Fruit fly (Drosophila melanogaster): ENCODE results near the gene CG34291.

Gene CG34291

dm6 chr3R:26450371-26450770, 24.8 kb upstream of the CG34291 start, which contains the start of gene Hex-t2:
Gene Hex-t2, plus strand, starts transcription at chr3R:26450671.
- TF ChIP-seq Sin3A (optimal IDR thresholded peaks at IDR 0.05), result no peak
- no peak for TF ChIP-seq Myc (optimal IDR thresholded peaks at IDR 0.05)
- no peak for TF ChIP-seq h (optimal IDR thresholded peaks at IDR 0.05)
- no peak for TF ChIP-seq insv (optimal IDR thresholded peaks at IDR 0.05)
- no peak for TF ChIP-seq ttk (optimal IDR thresholded peaks at IDR 0.05)
- no peak for TF ChIP-seq psq (optimal IDR thresholded peaks at IDR 0.05)

- no peak for TF ChIP-seq ttk (optimal IDR thresholded peaks at IDR 0.05)
- no peak for TF ChIP-seq insv (optimal IDR thresholded peaks at IDR 0.05)
- TF ChIP-seq Myc (optimal IDR thresholded peaks at IDR 0.05), result no peak
- TF ChIP-seq h (optimal IDR thresholded peaks at IDR 0.05), result no peak
- no peak for TF ChIP-seq Sin3A (optimal IDR thresholded peaks at IDR 0.05)
- no peak for TF ChIP-seq psq (optimal IDR thresholded peaks at IDR 0.05)
These were observed 23.2 kb upstream of the CG34291 start, which contains the start of gene Hex-t1 for dm6 chr3R:26448779-26449178. Gene Hex-t1, plus strand, starts transcription at chr3R:26449079.

dm6 chr3R:26443875-26444511, 18.4 kb upstream of the CG34291 start:
- TF ChIP-seq insv (optimal IDR thresholded peaks at IDR 0.05) (no peak), Myc (optimal IDR thresholded peaks at IDR 0.05) (no peak), Sin3A (optimal IDR thresholded peaks at IDR 0.05) (no peak), h (optimal IDR thresholded peaks at IDR 0.05) (no peak), psq (optimal IDR thresholded peaks at IDR 0.05) (no peak), ttk (optimal IDR thresholded peaks at IDR 0.05) (no peak)

- TF ChIP-seq Sin3A (optimal IDR thresholded peaks at IDR 0.05) (no peak), insv (optimal IDR thresholded peaks at IDR 0.05) (no peak), ttk (optimal IDR thresholded peaks at IDR 0.05) (no peak), h (optimal IDR thresholded peaks at IDR 0.05) (no peak), psq (optimal IDR thresholded peaks at IDR 0.05) (no peak), Myc (optimal IDR thresholded peaks at IDR 0.05) (no peak)
These were observed 17.8 kb upstream of the CG34291 start for dm6 chr3R:26443343-26443742.

dm6 chr3R:26442609-26443180, 17.1 kb upstream of the CG34291 start:
- TF ChIP-seq Myc (optimal IDR thresholded peaks at IDR 0.05) (no peak), Sin3A (optimal IDR thresholded peaks at IDR 0.05) (no peak), insv (optimal IDR thresholded peaks at IDR 0.05) (no peak), h (optimal IDR thresholded peaks at IDR 0.05) (no peak), psq (optimal IDR thresholded peaks at IDR 0.05) (no peak), ttk (optimal IDR thresholded peaks at IDR 0.05) (no peak)

- TF ChIP-seq psq (optimal IDR thresholded peaks at IDR 0.05) (no peak), insv (optimal IDR thresholded peaks at IDR 0.05) (no peak), Myc (optimal IDR thresholded peaks at IDR 0.05) (no peak), ttk (optimal IDR thresholded peaks at IDR 0.05) (no peak), Sin3A (optimal IDR thresholded peaks at IDR 0.05) (no peak), h (optimal IDR thresholded peaks at IDR 0.05) (no peak)
These were observed 15.0 kb upstream of the CG34291 start, which contains the start of gene tx for dm6 chr3R:26440455-26441196. Gene tx, plus strand, starts transcription at chr3R:26440778.

dm6 chr3R:26436540-26436939, 11.0 kb upstream of the CG34291 start:
- TF ChIP-seq ttk (optimal IDR thresholded peaks at IDR 0.05) (no peak), psq (optimal IDR thresholded peaks at IDR 0.05) (no peak), Sin3A (optimal IDR thresholded peaks at IDR 0.05) (no peak), insv (optimal IDR thresholded peaks at IDR 0.05) (no peak), Myc (optimal IDR thresholded peaks at IDR 0.05) (no peak), h (optimal IDR thresholded peaks at IDR 0.05) (no peak)

dm6 chr3R:26436001-26436400, 10.4 kb upstream of the CG34291 start:
- TF ChIP-seq psq (optimal IDR thresholded peaks at IDR 0.05) (no peak), insv (optimal IDR thresholded peaks at IDR 0.05) (no peak), ttk (optimal IDR thresholded peaks at IDR 0.05) (no peak), Myc (optimal IDR thresholded peaks at IDR 0.05) (no peak), h (optimal IDR thresholded peaks at IDR 0.05) (no peak), Sin3A (optimal IDR thresholded peaks at IDR 0.05) (no peak)

- TF ChIP-seq ttk (optimal IDR thresholded peaks at IDR 0.05) (no peak), psq (optimal IDR thresholded peaks at IDR 0.05) (no peak), Myc (optimal IDR thresholded peaks at IDR 0.05) (no peak), h (optimal IDR thresholded peaks at IDR 0.05) (no peak), insv (optimal IDR thresholded peaks at IDR 0.05) (no peak), Sin3A (optimal IDR thresholded peaks at IDR 0.05) (no peak)
These were observed 8.2 kb upstream of the CG34291 start for dm6 chr3R:26433743-26434142.

- no peak for TF ChIP-seq psq (optimal IDR thresholded peaks at IDR 0.05)
- TF ChIP-seq Sin3A (optimal IDR thresholded peaks at IDR 0.05), result no peak
- no peak for TF ChIP-seq ttk (optimal IDR thresholded peaks at IDR 0.05)
- TF ChIP-seq Myc (optimal IDR thresholded peaks at IDR 0.05), result no peak
- no peak for TF ChIP-seq h (optimal IDR thresholded peaks at IDR 0.05)
- TF ChIP-seq insv (optimal IDR thresholded peaks at IDR 0.05), result no peak
These were observed 7.4 kb upstream of the CG34291 start for dm6 chr3R:26432978-26433377.

- TF ChIP-seq insv (optimal IDR thresholded peaks at IDR 0.05) (no peak), psq (optimal IDR thresholded peaks at IDR 0.05) (no peak), Myc (optimal IDR thresholded peaks at IDR 0.05) (no peak), h (optimal IDR thresholded peaks at IDR 0.05) (no peak), Sin3A (optimal IDR thresholded peaks at IDR 0.05) (no peak), ttk (optimal IDR thresholded peaks at IDR 0.05) (no peak)
These were observed 6.9 kb upstream of the CG34291 start for dm6 chr3R:26432526-26432925.

dm6 chr3R:26429619-26430018, 4.0 kb upstream of the CG34291 start:
- TF ChIP-seq Myc (optimal IDR thresholded peaks at IDR 0.05), result no peak
- TF ChIP-seq psq (optimal IDR thresholded peaks at IDR 0.05), result no peak
